Fruit fly (Drosophila melanogaster): ENCODE results near the gene dop.

dop gene

dm6 chr3L:15588514-15589138 is 22.8 kb downstream of the dop start, which contains the start of gene RhoGAP71E (continued):
- TF ChIP-seq org-1 (GFP tag; optimal IDR thresholded peaks at IDR 0.05) = no peak
- TF ChIP-seq CG2120 (GFP tag; optimal IDR thresholded peaks at IDR 0.05) = no peak
- no peak for TF ChIP-seq CG17568 (GFP tag; optimal IDR thresholded peaks at IDR 0.05)
- no peak for TF ChIP-seq aop (GFP tag; IDR thresholded peaks at IDR 0.05)
- peak; percentile 55; the same call in 1 of the 2 replicates for TF ChIP-seq Bgb (GFP tag; IDR thresholded peaks at IDR 0.05; ENCODE audit: partially characterized antibody)
- TF ChIP-seq HmgZ (tag; optimal IDR thresholded peaks at IDR 0.05) = peak; percentile 63
- TF ChIP-seq tna (GFP tag; IDR thresholded peaks at IDR 0.05; ENCODE audit: partially characterized antibody) = no peak
- peak; percentile 74 for TF ChIP-seq CG8924 (tag; optimal IDR thresholded peaks at IDR 0.05)
- no peak for TF ChIP-seq dimm (GFP tag; IDR thresholded peaks at IDR 0.05)
- TF ChIP-seq z (GFP tag; IDR thresholded peaks at IDR 0.05) = no peak
- no peak for TF ChIP-seq CG10959 (GFP tag; IDR thresholded peaks at IDR 0.05)
- peak; percentile 19 for TF ChIP-seq CG1647 (GFP tag; optimal IDR thresholded peaks at IDR 0.05)
- no peak for TF ChIP-seq CG1792 (GFP tag; optimal IDR thresholded peaks at IDR 0.05)
- no peak for TF ChIP-seq ro (GFP tag; IDR thresholded peaks at IDR 0.05)
- TF ChIP-seq CG17612 (GFP tag; IDR thresholded peaks at IDR 0.05) = no peak
- TF ChIP-seq gce (GFP tag; IDR thresholded peaks at IDR 0.05) = no peak; the same call in 2 of the 3 replicates
- peak; percentile 48 for TF ChIP-seq CoRest (tag; optimal IDR thresholded peaks at IDR 0.05)
- peak in 1 of 2 experiments; percentile 34 for TF ChIP-seq Eip74EF (GFP tag; optimal IDR thresholded peaks at IDR 0.05)
- no peak for TF ChIP-seq Camta (GFP tag; optimal IDR thresholded peaks at IDR 0.05)
- peak; percentile 29 for TF ChIP-seq Max (GFP tag; optimal IDR thresholded peaks at IDR 0.05)
- no peak for TF ChIP-seq knrl (GFP tag; IDR thresholded peaks at IDR 0.05; ENCODE audit: partially characterized antibody)
- no peak for TF ChIP-seq abd-A (tag; optimal IDR thresholded peaks at IDR 0.05)
- TF ChIP-seq cad (GFP tag; optimal IDR thresholded peaks at IDR 0.05) = no peak
- no peak for TF ChIP-seq CG2202 (tag; optimal IDR thresholded peaks at IDR 0.05)
- peak; percentile 30 for TF ChIP-seq CG18262 (tag; optimal IDR thresholded peaks at IDR 0.05)
- TF ChIP-seq CG18619 (GFP tag; optimal IDR thresholded peaks at IDR 0.05) = peak; percentile 1
- no peak for TF ChIP-seq btn (GFP tag; optimal IDR thresholded peaks at IDR 0.05)
- peak; percentile 31 for TF ChIP-seq Fer3 (tag; optimal IDR thresholded peaks at IDR 0.05)
- peak; percentile 15 for TF ChIP-seq Mes4 (GFP tag; optimal IDR thresholded peaks at IDR 0.05)
- TF ChIP-seq CG31365 (tag; optimal IDR thresholded peaks at IDR 0.05) = peak; percentile 52
- no peak for TF ChIP-seq eyg (GFP tag; optimal IDR thresholded peaks at IDR 0.05)
- TF ChIP-seq zfh2 (GFP tag; optimal IDR thresholded peaks at IDR 0.05) = no peak
- peak; percentile 26; the same call in 1 of the 2 replicates for TF ChIP-seq Ptx1 (GFP tag; IDR thresholded peaks at IDR 0.05)
- peak; percentile 10 for TF ChIP-seq CG6765 (GFP tag; optimal IDR thresholded peaks at IDR 0.05)
- TF ChIP-seq wor (GFP tag; IDR thresholded peaks at IDR 0.05) = no peak
- TF ChIP-seq Fer1 (GFP tag; optimal IDR thresholded peaks at IDR 0.05) = peak; percentile 63
- peak; percentile 34 for TF ChIP-seq CG12299 (tag; optimal IDR thresholded peaks at IDR 0.05)
- TF ChIP-seq CG6683 (GFP tag; optimal IDR thresholded peaks at IDR 0.05) = no peak
- no peak for TF ChIP-seq CG14860 (GFP tag; IDR thresholded peaks at IDR 0.05; ENCODE audit: partially characterized antibody)
- peak; percentile 49 for TF ChIP-seq dmrt99B (tag; optimal IDR thresholded peaks at IDR 0.05)

- no peak for TF ChIP-seq Gug (GFP tag; IDR thresholded peaks at IDR 0.05)
- TF ChIP-seq tio (GFP tag; optimal IDR thresholded peaks at IDR 0.05) = no peak
- no peak for TF ChIP-seq ftz-f1 (GFP tag; optimal IDR thresholded peaks at IDR 0.05)
- TF ChIP-seq schlank (tag; optimal IDR thresholded peaks at IDR 0.05) = no peak
- peak; percentile 81 for TF ChIP-seq CG11696 (GFP tag; IDR thresholded peaks at IDR 0.05)
- TF ChIP-seq cato (GFP tag; optimal IDR thresholded peaks at IDR 0.05; ENCODE audit: borderline replicate concordance) = no peak
- TF ChIP-seq D19A (tag; optimal IDR thresholded peaks at IDR 0.05) = no peak
- no peak for TF ChIP-seq maf-S (GFP tag; optimal IDR thresholded peaks at IDR 0.05)
- TF ChIP-seq chinmo (GFP tag; IDR thresholded peaks at IDR 0.05; ENCODE audit: partially characterized antibody) = no peak
- TF ChIP-seq da (GFP tag; optimal IDR thresholded peaks at IDR 0.05) = no peak
- TF ChIP-seq CG6791 (GFP tag; IDR thresholded peaks at IDR 0.05; ENCODE audit: partially characterized antibody) = 0 out of 3 replicates have a peak, but pooled peaks have one; percentile 1
- TF ChIP-seq eyg (GFP tag; optimal IDR thresholded peaks at IDR 0.05) = no peak
- TF ChIP-seq CG34422 (GFP tag; IDR thresholded peaks at IDR 0.05) = no peak
These were observed 23.9 kb downstream of the dop start for dm6 chr3L:15589746-15590145.

All from whole organism, embryonic.